Fruit fly (Drosophila melanogaster) whole organism, pupa: Measurements from ENCODE around the gene CG31678.
A peak's percentile ranks its signal among the peaks of the same experiment; 100 is the strongest.

Source experiments
- CG10348 ChIP-seq: fragments of 200-800 bp; sonication (Bioruptor generic); IDR thresholded peaks from 2 replicates; pipeline ENCODE4 v1.3.6; 2022; ENCODE audit warnings: missing biosample characterization, missing genetic modification characterization
- CG12605 ChIP-seq: fragments of 200-800 bp; sonication (Bioruptor generic); IDR thresholded peaks from 2 replicates; pipeline ENCODE4 v1.3.6; 2022; ENCODE audit warnings: missing biosample characterization, missing genetic modification characterization
- CG13204 ChIP-seq: fragments of 200-800 bp; sonication (Bioruptor generic); optimal IDR thresholded peaks from 2 replicates; lab custom pipeline; 2018; ENCODE audit warnings: missing biosample characterization, mild to moderate bottlenecking, missing genetic modification characterization, moderate library complexity
- CG14655 ChIP-seq: fragments of 200-800 bp; sonication (Bioruptor generic); optimal IDR thresholded peaks from 3 replicates; lab custom pipeline; 2017; ENCODE audit warnings: mild to moderate bottlenecking, missing biosample characterization, missing genetic modification reagents, missing genetic modification characterization
- CG15710 ChIP-seq: fragments of 200-800 bp; sonication (Bioruptor generic); optimal IDR thresholded peaks from 2 replicates; lab custom pipeline; 2018; ENCODE audit warnings: missing biosample characterization, mild to moderate bottlenecking, missing genetic modification characterization, moderate library complexity
- CG17806 ChIP-seq: fragments of 200-800 bp; sonication (Bioruptor generic); optimal IDR thresholded peaks from 2 replicates; lab custom pipeline; 2018; ENCODE audit warnings: missing biosample characterization, mild to moderate bottlenecking, missing genetic modification characterization, moderate library complexity
- CG32121 ChIP-seq: fragments of 200-800 bp; sonication (Bioruptor generic); IDR thresholded peaks from 2 replicates; pipeline ENCODE4 v1.3.6; 2022; ENCODE audit warnings: missing biosample characterization, missing genetic modification characterization
- CG34367 ChIP-seq: fragments of 200-800 bp; sonication (Bioruptor generic); optimal IDR thresholded peaks from 2 replicates; lab custom pipeline; 2018; ENCODE audit warnings: missing biosample characterization, mild to moderate bottlenecking, missing genetic modification characterization
- CG4496 ChIP-seq: fragments of 200-800 bp; sonication (Bioruptor generic); IDR thresholded peaks from 3 replicates; pipeline ENCODE4 v1.3.6; 2022; ENCODE audit warnings: missing biosample characterization, missing genetic modification characterization
- CG8159 ChIP-seq: fragments of 200-800 bp; sonication (Bioruptor generic); optimal IDR thresholded peaks from 3 replicates; lab custom pipeline; 2018; ENCODE audit warnings: missing biosample characterization, mild to moderate bottlenecking, missing genetic modification characterization, moderate library complexity
- CG8301 ChIP-seq: fragments of 200-800 bp; sonication (Bioruptor generic); optimal IDR thresholded peaks from 2 replicates; lab custom pipeline; 2018; ENCODE audit warnings: missing biosample characterization, mild to moderate bottlenecking, missing genetic modification characterization
- CG9948 ChIP-seq: fragments of 200-800 bp; sonication (Bioruptor generic); optimal IDR thresholded peaks from 2 replicates; lab custom pipeline; 2018; ENCODE audit warnings: missing biosample characterization, mild to moderate bottlenecking, missing genetic modification characterization, moderate library complexity
- D1 ChIP-seq: fragments of 200-800 bp; sonication (Bioruptor generic); optimal IDR thresholded peaks from 2 replicates; lab custom pipeline; 2018; ENCODE audit warnings: missing biosample characterization, mild to moderate bottlenecking, missing genetic modification characterization, moderate library complexity
- EcR ChIP-seq: fragments of 200-800 bp; sonication (Bioruptor generic); optimal IDR thresholded peaks from 3 replicates; lab custom pipeline; 2019; ENCODE audit warnings: missing biosample characterization, missing genetic modification characterization, mild to moderate bottlenecking, moderate library complexity, missing genetic modification reagents
- Ets98B ChIP-seq: fragments of 200-800 bp; sonication (Bioruptor generic); IDR thresholded peaks from 2 replicates; pipeline ENCODE4 v1.3.6; 2022; ENCODE audit warnings: missing biosample characterization, missing genetic modification characterization
- Pif1A ChIP-seq: fragments of 200-800 bp; sonication (Bioruptor generic); optimal IDR thresholded peaks from 3 replicates; lab custom pipeline; 2016; ENCODE audit warnings: missing biosample characterization, missing genetic modification characterization
- Pif1B ChIP-seq: fragments of 200-800 bp; sonication (Bioruptor generic); optimal IDR thresholded peaks from 3 replicates; lab custom pipeline; 2016; ENCODE audit warnings: missing biosample characterization, missing genetic modification characterization
- Snoo ChIP-seq: fragments of 200-800 bp; sonication (Bioruptor generic); optimal IDR thresholded peaks from 3 replicates; lab custom pipeline; 2017; ENCODE audit warnings: missing biosample characterization, mild to moderate bottlenecking, missing genetic modification characterization, inconsistent platforms
- fd96Ca ChIP-seq: fragments of 200-800 bp; sonication (Bioruptor generic); IDR thresholded peaks from 3 replicates; pipeline ENCODE4 v1.3.6; 2022; ENCODE audit warnings: missing biosample characterization, missing genetic modification characterization
- gl ChIP-seq: fragments of 200-800 bp; sonication (Bioruptor generic); optimal IDR thresholded peaks from 2 replicates; lab custom pipeline; 2018; ENCODE audit warnings: missing biosample characterization, mild to moderate bottlenecking, missing genetic modification characterization
- rn ChIP-seq: fragments of 200-800 bp; sonication (Bioruptor generic); IDR thresholded peaks from 2 replicates; pipeline ENCODE4 v1.3.6; 2022; ENCODE audit warnings: missing biosample characterization, missing genetic modification characterization

Gene CG31678

dm6 chr2L:20648612-20649011 is 27.1 kb downstream of the CG31678 start, which contains the start of gene CG18810:
TSS of gene CG18810 (plus strand) at chr2L:20648912.
- TF ChIP-seq Pif1B (GFP tag; lab: Kevin White, UChicago) (no peak), CG10348 (GFP tag; lab: Robert Waterston, UW) (no peak), CG4496 (GFP tag; lab: Robert Waterston, UW) (no peak), gl (tag; lab: Kevin White, UChicago) (no peak), CG13204 (GFP tag; lab: Kevin White, UChicago) (no peak), CG8159 (tag; lab: Kevin White, UChicago) (no peak), Snoo (tag; lab: Kevin White, UChicago) (no peak), Ets98B (no peak), EcR (GFP tag; lab: Kevin White, UChicago) (no peak), rn (GFP tag; lab: Robert Waterston, UW) (no peak), CG9948 (tag; lab: Kevin White, UChicago) (no peak), D1 (tag; lab: Kevin White, UChicago) (no peak)
- TF ChIP-seq, all 21 proteins: peak for 0

dm6 chr2L:20647240-20647908 is 28.4 kb downstream of the CG31678 start:
- TF ChIP-seq fd96Ca (GFP tag; lab: Robert Waterston, UW) (no peak), CG4496 (GFP tag; lab: Robert Waterston, UW) (no peak), CG10348 (GFP tag; lab: Robert Waterston, UW) (no peak), D1 (tag; lab: Kevin White, UChicago) (no peak), CG17806 (tag; lab: Kevin White, UChicago) (no peak), Pif1A (no peak), CG12605 (no peak), CG9948 (tag; lab: Kevin White, UChicago) (no peak), Snoo (tag; lab: Kevin White, UChicago) (no peak), EcR (GFP tag; lab: Kevin White, UChicago) (no peak), Pif1B (GFP tag; lab: Kevin White, UChicago) (no peak), CG34367 (tag; lab: Kevin White, UChicago) (no peak)

- TF ChIP-seq D1 (tag; lab: Kevin White, UChicago) (peak; percentile 92), CG10348 (GFP tag; lab: Robert Waterston, UW) (no peak), Ets98B (peak; percentile 83), CG9948 (tag; lab: Kevin White, UChicago) (peak; percentile 96), CG8301 (tag; lab: Kevin White, UChicago) (peak; percentile 95), CG4496 (GFP tag; lab: Robert Waterston, UW) (peak; percentile 89), CG17806 (tag; lab: Kevin White, UChicago) (peak; percentile 94), CG13204 (GFP tag; lab: Kevin White, UChicago) (no peak), gl (tag; lab: Kevin White, UChicago) (peak; percentile 84), CG14655 (GFP tag; lab: Kevin White, UChicago) (peak; percentile 96), CG8159 (tag; lab: Kevin White, UChicago) (peak; percentile 96), Pif1B (GFP tag; lab: Kevin White, UChicago) (peak; percentile 91), CG12605 (peak; percentile 83), rn (GFP tag; lab: Robert Waterston, UW) (peak; percentile 83), CG32121 (GFP tag; lab: Robert Waterston, UW) (peak; percentile 88), CG15710 (peak; percentile 95), CG34367 (tag; lab: Kevin White, UChicago) (peak; percentile 95), Snoo (tag; lab: Kevin White, UChicago) (peak; percentile 91), fd96Ca (GFP tag; lab: Robert Waterston, UW) (peak; percentile 66; the same call in 1 of the 3 replicates), Pif1A (peak; percentile 94), EcR (GFP tag; lab: Kevin White, UChicago) (peak; percentile 15)
These were observed 30.3 kb downstream of the CG31678 start, which contains the start of the genes phr6-4 and CG2608 for dm6 chr2L:20645394-20645869. TSS of gene phr6-4 (minus strand) at chr2L:20645791. TSS of gene CG2608 (plus strand) at chr2L:20645822.

dm6 chr2L:20643144-20643543 is 32.6 kb downstream of the CG31678 start, which contains the start of gene CG17470:
TSS of gene CG17470 (minus strand) at chr2L:20643244.
- TF ChIP-seq CG9948 (tag; lab: Kevin White, UChicago) = no peak

dm6 chr2L:20640617-20641016 is 35.1 kb downstream of the CG31678 start, which contains the start of gene Sfp38D:
TSS of gene Sfp38D (plus strand) at chr2L:20640917.
- TF ChIP-seq EcR (GFP tag; lab: Kevin White, UChicago) (no peak), fd96Ca (GFP tag; lab: Robert Waterston, UW) (no peak), CG13204 (GFP tag; lab: Kevin White, UChicago) (no peak), Pif1A (no peak), CG10348 (GFP tag; lab: Robert Waterston, UW) (no peak)
- TF ChIP-seq, all 21 proteins: peak for 0

- TF ChIP-seq CG13204 (GFP tag; lab: Kevin White, UChicago) (no peak), Ets98B (no peak), CG14655 (GFP tag; lab: Kevin White, UChicago) (no peak), CG15710 (no peak), CG12605 (no peak), CG10348 (GFP tag; lab: Robert Waterston, UW) (no peak), CG9948 (tag; lab: Kevin White, UChicago) (no peak)
These were observed 35.9 kb downstream of the CG31678 start, which contains the start of gene CG31680 for dm6 chr2L:20639821-20640220. TSS of gene CG31680 (plus strand) at chr2L:20640121.
